Fruit fly (Drosophila melanogaster) whole organism, adult: ENCODE data around the gene Nepl8.

Experiments used
- CG12768 ChIP-seq: fragments of 200-800 bp; sonication (Bioruptor generic); optimal IDR thresholded peaks from 2 replicates; lab custom pipeline; 2017; ENCODE audit warnings: missing biosample characterization, missing genetic modification characterization, mild to moderate bottlenecking, moderate library complexity, missing genetic modification reagents
- CG14711 ChIP-seq: fragments of 200-800 bp; sonication (Bioruptor generic); optimal IDR thresholded peaks from 2 replicates; lab custom pipeline; 2018; ENCODE audit warnings: missing biosample characterization, mild to moderate bottlenecking, missing genetic modification characterization, moderate library complexity
- CG1620 ChIP-seq: fragments of 200-800 bp; sonication (Bioruptor generic); optimal IDR thresholded peaks from 2 replicates; lab custom pipeline; 2016; ENCODE audit warnings: missing biosample characterization, missing genetic modification characterization
- CG5204 ChIP-seq: fragments of 200-800 bp; sonication (Bioruptor generic); optimal IDR thresholded peaks from 2 replicates; lab custom pipeline; 2016; ENCODE audit warnings: missing biosample characterization, missing genetic modification characterization
- CG7045 ChIP-seq: fragments of 200-800 bp; sonication (Bioruptor generic); optimal IDR thresholded peaks from 2 replicates; lab custom pipeline; 2017; ENCODE audit warnings: missing biosample characterization, mild to moderate bottlenecking, missing genetic modification characterization
- Clk ChIP-seq: fragments of 200-800 bp; sonication (Bioruptor generic); optimal IDR thresholded peaks from 2 replicates; lab custom pipeline; 2017; ENCODE audit warnings: missing biosample characterization, missing genetic modification characterization
- Hr96 ChIP-seq: fragments of 200-800 bp; sonication (Bioruptor generic); optimal IDR thresholded peaks from 2 replicates; lab custom pipeline; 2016; ENCODE audit warnings: missing biosample characterization, missing genetic modification characterization
- bab1 ChIP-seq: fragments of 200-800 bp; sonication (Bioruptor generic); optimal IDR thresholded peaks from 3 replicates; lab custom pipeline; 2019; ENCODE audit warnings: missing biosample characterization, mild to moderate bottlenecking, missing genetic modification characterization, moderate library complexity
- cic ChIP-seq: fragments of 200-800 bp; sonication (Bioruptor generic); optimal IDR thresholded peaks from 2 replicates; lab custom pipeline; 2017; ENCODE audit warnings: missing biosample characterization, mild to moderate bottlenecking, missing genetic modification characterization, moderate library complexity
- cnc ChIP-seq, 2 experiments: fragments of >200 bp; optimal IDR thresholded peaks; 2 replicates each; lab custom pipeline; 2017
- kay ChIP-seq: fragments of 200-800 bp; sonication (Bioruptor generic); peaks from one replicate; lab custom pipeline; 2016; ENCODE audit warnings: missing biosample characterization, missing genetic modification characterization, borderline replicate concordance
- ovo ChIP-seq: fragments of 200-800 bp; sonication (Bioruptor generic); optimal IDR thresholded peaks from 2 replicates; lab custom pipeline; 2016; ENCODE audit warnings: missing biosample characterization, missing genetic modification characterization
- pad ChIP-seq: fragments of 200-800 bp; sonication (Bioruptor generic); optimal IDR thresholded peaks from 3 replicates; lab custom pipeline; 2017; ENCODE audit warnings: missing biosample characterization, missing genetic modification characterization, mild to moderate bottlenecking, moderate library complexity, missing genetic modification reagents
- tj ChIP-seq: fragments of 200-800 bp; sonication (Bioruptor generic); optimal IDR thresholded peaks from 3 replicates; lab custom pipeline; 2017; ENCODE audit warnings: missing biosample characterization, mild to moderate bottlenecking, missing genetic modification characterization, moderate library complexity

- no peak for TF ChIP-seq CG1620
- TF ChIP-seq Hr96 (GFP tag; lab: Kevin White, UChicago): no peak
- no peak for TF ChIP-seq pad (GFP tag; lab: Kevin White, UChicago)
- TF ChIP-seq CG5204: no peak
- no peak for TF ChIP-seq ovo (GFP tag; lab: Kevin White, UChicago)
- no peak for TF ChIP-seq bab1 (GFP tag; lab: Kevin White, UChicago)
- no peak for TF ChIP-seq tj
- no peak for TF ChIP-seq Clk (GFP tag; lab: Kevin White, UChicago)
- no peak for TF ChIP-seq CG12768 (GFP tag; lab: Kevin White, UChicago)
- TF ChIP-seq cnc (optimal IDR thresholded peaks at IDR 0.05; lab: Kevin White, UChicago): no peak
- TF ChIP-seq CG14711 (tag; lab: Kevin White, UChicago): no peak
- TF ChIP-seq CG7045 (GFP tag; lab: Kevin White, UChicago): no peak
- TF ChIP-seq kay (GFP tag; lab: Kevin White, UChicago): no peak
- no peak for TF ChIP-seq cic (GFP tag; lab: Kevin White, UChicago)
Measured at dm6 chr2L:16526578-16526977, 38.6 kb downstream of the Nepl8 start.
